Worm (Caenorhabditis elegans) whole organism, L4 larva: Measurements from ENCODE around the gene agt-2.

Experiments used
- F49E8.2 ChIP-seq: sonication (generic microtip); optimal IDR thresholded peaks from 2 replicates; lab custom pipeline; 2016; ENCODE audit warnings: missing compliant biosample characterization, mild to moderate bottlenecking, missing genetic modification characterization, borderline replicate concordance
- aly-2 ChIP-seq: sonication (generic microtip); optimal IDR thresholded peaks from 2 replicates; lab custom pipeline; 2018; ENCODE audit warnings: missing biosample characterization, missing genetic modification characterization
- fos-1 ChIP-seq: fragments of 150-350 bp; optimal IDR thresholded peaks from 2 replicates; lab custom pipeline; 2014; ENCODE audit warnings: missing biosample characterization, missing genetic modification characterization
- lsy-2 ChIP-seq, 2 experiments: fragments of 150-350 bp in 1 of 2; sonication (generic microtip) in 1 of 2; optimal IDR thresholded peaks; 2 replicates each; lab custom pipeline; 2014 to 2017; ENCODE audit warnings: missing biosample characterization in 2 of 2, missing genetic modification characterization in 2 of 2
- nhr-10 ChIP-seq: fragments of 150-350 bp; optimal IDR thresholded peaks from 2 replicates; lab custom pipeline; 2014; ENCODE audit warnings: missing biosample characterization, missing genetic modification characterization
- nhr-28 ChIP-seq: fragments of 150-350 bp; optimal IDR thresholded peaks from 2 replicates; lab custom pipeline; 2014; ENCODE audit warnings: missing biosample characterization, missing genetic modification characterization
- snpc-4 ChIP-seq: fragments of 150-350 bp; optimal IDR thresholded peaks from 2 replicates; lab custom pipeline; 2014; ENCODE audit warnings: missing biosample characterization, missing genetic modification characterization
- unc-39 ChIP-seq: sonication (generic microtip); optimal IDR thresholded peaks from 2 replicates; lab custom pipeline; 2017; ENCODE audit warnings: missing biosample characterization, missing genetic modification characterization

ce11 chrII:5417905-5418304, 44.3 kb upstream of the agt-2 start:
- no peak for TF ChIP-seq nhr-10
- TF ChIP-seq lsy-2 (tag; optimal IDR thresholded peaks at IDR 0.05; lab: Kevin White, UChicago), result no peak
- no peak for TF ChIP-seq snpc-4 (tag; lab: Kevin White, UChicago)
- TF ChIP-seq nhr-28, result no peak
- TF ChIP-seq aly-2 (tag; lab: Kevin White, UChicago), result no peak
- no peak for TF ChIP-seq F49E8.2 (tag; lab: Kevin White, UChicago)
- no peak for TF ChIP-seq fos-1
- TF ChIP-seq unc-39, result no peak
